Fruit fly (Drosophila melanogaster) whole organism, embryonic: ENCODE results near the gene CG32483.

ENCODE experiments used
- ATbp ChIP-seq: fragments of 200-800 bp; sonication (Bioruptor generic); optimal IDR thresholded peaks from 2 replicates; lab custom pipeline; 2017; ENCODE audit warnings: missing biosample characterization, mild to moderate bottlenecking, missing genetic modification characterization, missing genetic modification reagents
- Abd-B ChIP-seq: fragments of 200-800 bp; sonication (Bioruptor generic); optimal IDR thresholded peaks from 2 replicates; lab custom pipeline; 2018; ENCODE audit warnings: missing biosample characterization, mild to moderate bottlenecking, missing genetic modification characterization, moderate library complexity
- Asciz ChIP-seq: fragments of 200-800 bp; sonication (Bioruptor generic); optimal IDR thresholded peaks from 2 replicates; lab custom pipeline; 2017; ENCODE audit warnings: missing biosample characterization, mild to moderate bottlenecking, missing genetic modification characterization, missing genetic modification reagents
- Atf-2 ChIP-seq: fragments of 200-800 bp; sonication (Bioruptor generic); optimal IDR thresholded peaks from 2 replicates; lab custom pipeline; 2016; ENCODE audit warnings: missing biosample characterization, missing genetic modification characterization
- CG10543 ChIP-seq: fragments of 200-800 bp; sonication (Bioruptor generic); optimal IDR thresholded peaks from 3 replicates; lab custom pipeline; 2017; ENCODE audit warnings: missing biosample characterization, mild to moderate bottlenecking, missing genetic modification characterization, moderate library complexity
- CG11560 ChIP-seq: fragments of 200-800 bp; sonication (Bioruptor generic); IDR thresholded peaks from 3 replicates; pipeline ENCODE4 v1.3.6; 2022; ENCODE audit warnings: missing biosample characterization, missing genetic modification characterization
- CG11696 ChIP-seq: fragments of 200-800 bp; sonication (Bioruptor generic); IDR thresholded peaks from 2 replicates; pipeline ENCODE4 v1.3.6; 2022; ENCODE audit warnings: missing biosample characterization, missing genetic modification characterization
- CG15269 ChIP-seq: fragments of 200-800 bp; sonication (Bioruptor generic); optimal IDR thresholded peaks from 2 replicates; lab custom pipeline; 2018; ENCODE audit warnings: missing biosample characterization, mild to moderate bottlenecking, missing genetic modification characterization, moderate library complexity
- CG15696 ChIP-seq: fragments of 200-800 bp; sonication (Bioruptor generic); optimal IDR thresholded peaks from 2 replicates; lab custom pipeline; 2019; ENCODE audit warnings: missing biosample characterization, mild to moderate bottlenecking, missing genetic modification characterization, moderate library complexity
- CG16863 ChIP-seq: fragments of 200-800 bp; sonication (Bioruptor generic); optimal IDR thresholded peaks from 3 replicates; lab custom pipeline; 2016; ENCODE audit warnings: missing biosample characterization, missing genetic modification characterization
- CG17802 ChIP-seq: fragments of 200-800 bp; sonication (Bioruptor generic); optimal IDR thresholded peaks from 2 replicates; lab custom pipeline; 2018; ENCODE audit warnings: missing biosample characterization, mild to moderate bottlenecking, missing genetic modification characterization, moderate library complexity
- CG18476 ChIP-seq: fragments of 200-800 bp; sonication (Bioruptor generic); optimal IDR thresholded peaks from 2 replicates; lab custom pipeline; 2016; ENCODE audit warnings: missing biosample characterization, mild to moderate bottlenecking, missing genetic modification characterization
- CG2116 ChIP-seq: fragments of 200-800 bp; sonication (Bioruptor generic); optimal IDR thresholded peaks from 3 replicates; lab custom pipeline; 2018; ENCODE audit warnings: missing biosample characterization, mild to moderate bottlenecking, missing genetic modification characterization
- CG2678 ChIP-seq: fragments of 200-800 bp; sonication (Bioruptor generic); optimal IDR thresholded peaks from 3 replicates; lab custom pipeline; 2019; ENCODE audit warnings: missing biosample characterization, mild to moderate bottlenecking, missing genetic modification characterization, moderate library complexity
- CG30403 ChIP-seq: fragments of 200-800 bp; sonication (Bioruptor generic); optimal IDR thresholded peaks from 3 replicates; lab custom pipeline; 2016; ENCODE audit warnings: missing biosample characterization, missing genetic modification characterization
- CG4854 ChIP-seq: fragments of 200-800 bp; sonication (Bioruptor generic); optimal IDR thresholded peaks from 2 replicates; lab custom pipeline; 2016; ENCODE audit warnings: missing biosample characterization, missing genetic modification characterization, inconsistent platforms
- CG5180 ChIP-seq: fragments of 200-800 bp; sonication (Bioruptor generic); optimal IDR thresholded peaks from 3 replicates; lab custom pipeline; 2017; ENCODE audit warnings: missing biosample characterization, missing genetic modification characterization, mild to moderate bottlenecking, moderate library complexity, missing genetic modification reagents
- CG6765 ChIP-seq: fragments of 200-800 bp; sonication (Bioruptor generic); optimal IDR thresholded peaks from 3 replicates; lab custom pipeline; 2017; ENCODE audit warnings: missing biosample characterization, mild to moderate bottlenecking, missing genetic modification characterization
- CG7786 ChIP-seq: fragments of 200-800 bp; sonication (Bioruptor generic); optimal IDR thresholded peaks from 2 replicates; lab custom pipeline; 2016; ENCODE audit warnings: missing biosample characterization, missing genetic modification characterization
- CG8290 ChIP-seq, 3 experiments: fragments of 200-800 bp; sonication (Bioruptor generic); optimal IDR thresholded peaks; 2 replicates each; lab custom pipeline; 2016 to 2019; ENCODE audit warnings: missing biosample characterization in 3 of 3, missing genetic modification characterization in 3 of 3, mild to moderate bottlenecking in 2 of 3, moderate library complexity in 1 of 3
- CG8359 ChIP-seq: fragments of 200-800 bp; sonication (Bioruptor generic); optimal IDR thresholded peaks from 2 replicates; lab custom pipeline; 2017; ENCODE audit warnings: missing biosample characterization, mild to moderate bottlenecking, missing genetic modification characterization, borderline replicate concordance
- CG9609 ChIP-seq: fragments of 200-800 bp; sonication (Bioruptor generic); optimal IDR thresholded peaks from 3 replicates; lab custom pipeline; 2016; ENCODE audit warnings: missing biosample characterization, missing genetic modification characterization
- CG9727 ChIP-seq: fragments of 200-800 bp; sonication (Bioruptor generic); optimal IDR thresholded peaks from 3 replicates; lab custom pipeline; 2017; ENCODE audit warnings: missing biosample characterization, mild to moderate bottlenecking, missing genetic modification characterization
- CG9876 ChIP-seq: fragments of 200-800 bp; sonication (Bioruptor generic); optimal IDR thresholded peaks from 2 replicates; lab custom pipeline; 2016; ENCODE audit warnings: missing biosample characterization, missing genetic modification characterization
- Fer1 ChIP-seq: fragments of 200-800 bp; sonication (Bioruptor generic); optimal IDR thresholded peaks from 2 replicates; lab custom pipeline; 2017; ENCODE audit warnings: missing biosample characterization, mild to moderate bottlenecking, missing genetic modification characterization
- Gug ChIP-seq: fragments of 200-800 bp; sonication (Bioruptor generic); IDR thresholded peaks from 4 replicates; pipeline ENCODE4 v1.3.6; 2022; ENCODE audit warnings: missing biosample characterization, missing genetic modification characterization
- HmgZ ChIP-seq: fragments of 200-800 bp; sonication (Bioruptor generic); optimal IDR thresholded peaks from 2 replicates; lab custom pipeline; 2018; ENCODE audit warnings: missing biosample characterization, mild to moderate bottlenecking, missing genetic modification characterization
- Hr3 ChIP-seq: fragments of 200-800 bp; sonication (Bioruptor generic); optimal IDR thresholded peaks from 3 replicates; lab custom pipeline; 2016; ENCODE audit warnings: missing biosample characterization, missing genetic modification characterization
- Ssrp ChIP-seq: fragments of 200-800 bp; sonication (Bioruptor generic); optimal IDR thresholded peaks from 2 replicates; lab custom pipeline; 2018; ENCODE audit warnings: missing biosample characterization, mild to moderate bottlenecking, missing genetic modification characterization, moderate library complexity
- Tbp ChIP-seq: fragments of >200 bp; optimal IDR thresholded peaks from 2 replicates; lab custom pipeline; 2018; ENCODE audit warnings: missing biosample characterization, missing genetic modification characterization
- Xbp1 ChIP-seq: fragments of 200-800 bp; sonication (Bioruptor generic); optimal IDR thresholded peaks from 3 replicates; lab custom pipeline; 2016; ENCODE audit warnings: missing biosample characterization, mild to moderate bottlenecking, missing genetic modification characterization
- ac ChIP-seq: fragments of 200-800 bp; sonication (Bioruptor generic); optimal IDR thresholded peaks from 3 replicates; lab custom pipeline; 2017; ENCODE audit warnings: missing biosample characterization, mild to moderate bottlenecking, missing genetic modification characterization
- bab2 ChIP-seq: fragments of 200-800 bp; sonication (Bioruptor generic); optimal IDR thresholded peaks from 2 replicates; lab custom pipeline; 2016; ENCODE audit warnings: missing biosample characterization, missing genetic modification characterization
- bowl ChIP-seq: fragments of 200-800 bp; sonication (Bioruptor generic); IDR thresholded peaks from 2 replicates; pipeline ENCODE4 v1.3.6; 2022; ENCODE audit warnings: missing biosample characterization, missing genetic modification characterization
- cwo ChIP-seq: fragments of 200-800 bp; sonication (Bioruptor generic); optimal IDR thresholded peaks from 3 replicates; lab custom pipeline; 2017; ENCODE audit warnings: missing biosample characterization, missing genetic modification characterization, mild to moderate bottlenecking, moderate library complexity, missing genetic modification reagents
- dimm ChIP-seq: fragments of 200-800 bp; sonication (Bioruptor generic); IDR thresholded peaks from 2 replicates; pipeline ENCODE4 v1.3.6; 2022; ENCODE audit warnings: missing biosample characterization, missing genetic modification characterization
- gce ChIP-seq: fragments of 200-800 bp; sonication (Bioruptor generic); IDR thresholded peaks from 3 replicates; pipeline ENCODE4 v1.3.6; 2022; ENCODE audit warnings: missing biosample characterization, missing genetic modification characterization
- gcm2 ChIP-seq: fragments of 200-800 bp; sonication (Bioruptor generic); optimal IDR thresholded peaks from 2 replicates; lab custom pipeline; 2016; ENCODE audit warnings: missing biosample characterization, missing genetic modification characterization
- kah ChIP-seq: fragments of 200-800 bp; sonication (Bioruptor generic); optimal IDR thresholded peaks from 2 replicates; lab custom pipeline; 2018; ENCODE audit warnings: missing biosample characterization, mild to moderate bottlenecking, missing genetic modification characterization
- kay ChIP-seq: fragments of 200-800 bp; sonication (Bioruptor generic); optimal IDR thresholded peaks from 2 replicates; lab custom pipeline; 2016; ENCODE audit warnings: missing biosample characterization, missing genetic modification characterization
- nerfin-1 ChIP-seq: fragments of 200-800 bp; sonication (Bioruptor generic); optimal IDR thresholded peaks from 3 replicates; lab custom pipeline; 2019; ENCODE audit warnings: missing biosample characterization, mild to moderate bottlenecking, missing genetic modification characterization, moderate library complexity
- rib ChIP-seq: fragments of 200-800 bp; sonication (Bioruptor generic); IDR thresholded peaks from 2 replicates; pipeline ENCODE4 v1.3.6; 2022; ENCODE audit warnings: missing biosample characterization, missing genetic modification characterization
- ro ChIP-seq: fragments of 200-800 bp; sonication (Bioruptor generic); IDR thresholded peaks from 2 replicates; pipeline ENCODE4 v1.3.6; 2022; ENCODE audit warnings: missing biosample characterization, missing genetic modification characterization
- row ChIP-seq: fragments of 200-800 bp; sonication (Bioruptor generic); IDR thresholded peaks from 3 replicates; pipeline ENCODE4 v1.3.6; 2022; ENCODE audit warnings: missing biosample characterization, missing genetic modification characterization
- sd ChIP-seq: fragments of 200-800 bp; sonication (Bioruptor generic); optimal IDR thresholded peaks from 3 replicates; lab custom pipeline; 2018; ENCODE audit warnings: missing biosample characterization, mild to moderate bottlenecking, missing genetic modification characterization, moderate library complexity
- tio ChIP-seq: fragments of 200-800 bp; sonication (Bioruptor generic); optimal IDR thresholded peaks from 2 replicates; lab custom pipeline; 2017; ENCODE audit warnings: missing biosample characterization, missing genetic modification characterization, inconsistent platforms
- unpg ChIP-seq: fragments of 200-800 bp; sonication (Bioruptor generic); optimal IDR thresholded peaks from 3 replicates; lab custom pipeline; 2018; ENCODE audit warnings: missing biosample characterization, mild to moderate bottlenecking, missing genetic modification characterization, moderate library complexity
- wdn ChIP-seq: fragments of 200-800 bp; sonication (Bioruptor generic); IDR thresholded peaks from 2 replicates; pipeline ENCODE4 v1.3.6; 2022; ENCODE audit warnings: missing biosample characterization, missing genetic modification characterization

The CG32483 gene

dm6 chr3L:699368-700150 is 9.7 kb upstream of the CG32483 start (continued):
- TF ChIP-seq tio (GFP tag; lab: Kevin White, UChicago) (peak; percentile 61), rib (GFP tag; lab: Robert Waterston, UW) (no peak), CG8290 (GFP tag; optimal IDR thresholded peaks at IDR 0.05; lab: Kevin White, UChicago) (peak; percentile 100), CG8290 (tag; optimal IDR thresholded peaks at IDR 0.05; lab: Kevin White, UChicago) (peak; percentile 69 to 88), CG17802 (tag; lab: Kevin White, UChicago) (no peak), kay (GFP tag; lab: Kevin White, UChicago) (no peak), CG8359 (GFP tag; lab: Kevin White, UChicago) (peak; percentile 28), CG9609 (GFP tag; lab: Kevin White, UChicago) (peak; percentile 11), Hr3 (GFP tag; lab: Kevin White, UChicago) (peak; percentile 41), CG16863 (GFP tag; lab: Kevin White, UChicago) (no peak), CG5180 (GFP tag; lab: Kevin White, UChicago) (no peak), nerfin-1 (tag; lab: Kevin White, UChicago) (peak; percentile 59), gce (no peak), CG30403 (GFP tag; lab: Kevin White, UChicago) (peak; percentile 66), ATbp (GFP tag; lab: Kevin White, UChicago) (peak; percentile 9), CG7786 (GFP tag; lab: Kevin White, UChicago) (peak; percentile 35), CG2678 (tag; lab: Kevin White, UChicago) (peak; percentile 62), Tbp (GFP tag; lab: Kevin White, UChicago) (peak; percentile 96), CG15269 (tag; lab: Kevin White, UChicago) (peak; percentile 40), Ssrp (tag; lab: Kevin White, UChicago) (peak; percentile 48), Atf-2 (peak; percentile 9), bowl (GFP tag; lab: Robert Waterston, UW) (no peak), CG6765 (GFP tag; lab: Kevin White, UChicago) (no peak), ac (GFP tag; lab: Kevin White, UChicago) (no peak), row (GFP tag; lab: Robert Waterston, UW) (peak; percentile 94), bab2 (GFP tag; lab: Kevin White, UChicago) (peak; percentile 0), CG18476 (GFP tag; lab: Kevin White, UChicago) (peak; percentile 25), CG15696 (tag; lab: Kevin White, UChicago) (peak; percentile 48)

dm6 chr3L:698748-699367 is 9.0 kb upstream of the CG32483 start, which contains the start of gene CG13894:
TSS of gene CG13894 (minus strand) at chr3L:699144.
- TF ChIP-seq CG11560 (no peak), kah (GFP tag; lab: Kevin White, UChicago) (no peak), ro (GFP tag; lab: Robert Waterston, UW) (no peak), Asciz (GFP tag; lab: Kevin White, UChicago) (no peak), CG2116 (no peak), dimm (GFP tag; lab: Robert Waterston, UW) (no peak), wdn (GFP tag; lab: Robert Waterston, UW) (no peak), unpg (GFP tag; lab: Kevin White, UChicago) (no peak), Fer1 (GFP tag; lab: Kevin White, UChicago) (peak; percentile 29), CG4854 (GFP tag; lab: Kevin White, UChicago) (no peak), row (GFP tag; lab: Robert Waterston, UW) (no peak), HmgZ (tag; lab: Kevin White, UChicago) (no peak), gcm2 (GFP tag; lab: Kevin White, UChicago) (no peak), CG9876 (no peak), CG9727 (GFP tag; lab: Kevin White, UChicago) (no peak), Xbp1 (GFP tag; lab: Kevin White, UChicago) (no peak), cwo (GFP tag; lab: Kevin White, UChicago) (no peak), CG11696 (GFP tag; lab: Robert Waterston, UW) (no peak), CG10543 (GFP tag; lab: Kevin White, UChicago) (no peak), sd (tag; lab: Kevin White, UChicago) (peak; percentile 62), Gug (GFP tag; lab: Robert Waterston, UW) (no peak), Abd-B (no peak)
